Fruit fly (Drosophila melanogaster) Kc167 (cell line): ENCODE measurements around the gene CG8051.

Source experiments
- h ChIP-seq: fragments of >200 bp; optimal IDR thresholded peaks from 3 replicates; lab custom pipeline; 2018; ENCODE audit warnings: missing external identifiers
- ttk ChIP-seq: sonication (Bioruptor generic); optimal IDR thresholded peaks from 2 replicates; lab custom pipeline; 2017; ENCODE audit warnings: missing external identifiers

- TF ChIP-seq ttk (lab: Kevin White, UChicago) (no peak), h (lab: Kevin White, UChicago) (no peak)
Measured at dm6 chrX:19321820-19322708, 14.3 kb upstream of the CG8051 start, which contains the start of gene out.
